Worm (Caenorhabditis elegans) whole organism, midembryonic: ENCODE measurements around the gene fbxb-108.

Source experiments
- T22C8.4 ChIP-seq: fragments of 200-800 bp; sonication (Bioruptor generic); IDR thresholded peaks from 2 replicates; pipeline ENCODE4 v1.3.6; 2022; ENCODE audit warnings: missing genetic modification characterization, missing compliant biosample characterization
- cog-1 ChIP-seq: sonication (generic microtip); optimal IDR thresholded peaks from 2 replicates; lab custom pipeline; 2016; ENCODE audit warnings: missing genetic modification characterization, missing compliant biosample characterization
- flt-1 ChIP-seq: fragments of 200-800 bp; sonication (Bioruptor generic); IDR thresholded peaks from 2 replicates; pipeline ENCODE4 v1.3.6; 2022; ENCODE audit warnings: missing genetic modification characterization, missing compliant biosample characterization
- klf-2 ChIP-seq: fragments of 200-800 bp; sonication (Bioruptor generic); conservative IDR thresholded peaks from 2 replicates; pipeline ENCODE4 v1.3.6; 2022; ENCODE audit warnings: missing genetic modification reagents, missing genetic modification characterization, missing compliant biosample characterization
- med-1 ChIP-seq: sonication (generic microtip); optimal IDR thresholded peaks from 2 replicates; lab custom pipeline; 2017; ENCODE audit warnings: missing genetic modification characterization, mild to moderate bottlenecking, missing compliant biosample characterization, antibody characterized with exemption, missing genetic modification reagents; ENCODE audit not compliant: insufficient read depth
- ref-1 ChIP-seq: fragments of 200-800 bp; sonication (Bioruptor generic); conservative IDR thresholded peaks from 2 replicates; pipeline ENCODE4 v1.3.6; 2022; ENCODE audit warnings: missing genetic modification reagents, missing genetic modification characterization, missing compliant biosample characterization
- tab-1 ChIP-seq: fragments of 200-800 bp; sonication (Bioruptor generic); IDR thresholded peaks from 2 replicates; pipeline ENCODE4 v1.3.6; 2022; ENCODE audit warnings: missing genetic modification characterization, missing compliant biosample characterization
- ztf-23 ChIP-seq: fragments of 200-800 bp; sonication (Bioruptor generic); IDR thresholded peaks from 2 replicates; pipeline ENCODE4 v1.3.6; 2022; ENCODE audit warnings: missing genetic modification reagents, missing genetic modification characterization, missing compliant biosample characterization
- ztf-29 ChIP-seq: fragments of 200-800 bp; sonication (Bioruptor generic); IDR thresholded peaks from 2 replicates; pipeline ENCODE4 v1.3.6; 2022; ENCODE audit warnings: missing genetic modification reagents, missing genetic modification characterization, missing compliant biosample characterization

Gene fbxb-108

ce11 chrII:2752999-2753398 is 11.8 kb upstream of the fbxb-108 start, which contains the start of gene F29A7.3:
F29A7.3 (plus strand) TSS chrII:2753299.
- no peak for TF ChIP-seq flt-1 (GFP tag; lab: Robert Waterston, UW)
- no peak for TF ChIP-seq tab-1 (GFP tag; lab: Robert Waterston, UW)
- TF ChIP-seq ztf-23 (GFP tag; lab: Robert Waterston, UW) = no peak
- no peak for TF ChIP-seq med-1 (GFP tag; lab: Kevin White, UChicago)
- TF ChIP-seq ztf-29 (GFP tag; lab: Robert Waterston, UW) = no peak
- no peak for TF ChIP-seq ref-1
- TF ChIP-seq klf-2 = no peak
- TF ChIP-seq cog-1 (tag; lab: Kevin White, UChicago) = no peak
- no peak for TF ChIP-seq T22C8.4 (GFP tag; lab: Robert Waterston, UW)

ce11 chrII:2754595-2754994 is 10.2 kb upstream of the fbxb-108 start:
- TF ChIP-seq ztf-23 (GFP tag; lab: Robert Waterston, UW) (no peak), flt-1 (GFP tag; lab: Robert Waterston, UW) (no peak), med-1 (GFP tag; lab: Kevin White, UChicago) (no peak), ref-1 (no peak), klf-2 (no peak), ztf-29 (GFP tag; lab: Robert Waterston, UW) (no peak), T22C8.4 (GFP tag; lab: Robert Waterston, UW) (no peak)

ce11 chrII:2756351-2756750 is 8.4 kb upstream of the fbxb-108 start:
- TF ChIP-seq tab-1 (GFP tag; lab: Robert Waterston, UW) (no peak), ref-1 (no peak), cog-1 (tag; lab: Kevin White, UChicago) (no peak), flt-1 (GFP tag; lab: Robert Waterston, UW) (no peak), ztf-23 (GFP tag; lab: Robert Waterston, UW) (no peak), med-1 (GFP tag; lab: Kevin White, UChicago) (no peak), ztf-29 (GFP tag; lab: Robert Waterston, UW) (no peak), T22C8.4 (GFP tag; lab: Robert Waterston, UW) (no peak), klf-2 (no peak)

- TF ChIP-seq cog-1 (tag; lab: Kevin White, UChicago) (no peak), flt-1 (GFP tag; lab: Robert Waterston, UW) (no peak), ztf-23 (GFP tag; lab: Robert Waterston, UW) (no peak)
Observed at ce11 chrII:2757954-2758353, 6.8 kb upstream of the fbxb-108 start, which contains the start of gene F29A7.8. F29A7.8 (minus strand) TSS chrII:2758054.

- no peak for TF ChIP-seq cog-1 (tag; lab: Kevin White, UChicago)
- TF ChIP-seq T22C8.4 (GFP tag; lab: Robert Waterston, UW) = peak; percentile 18; the same call in 1 of the 2 replicates
Observed at ce11 chrII:2758476-2758875, 6.3 kb upstream of the fbxb-108 start, which contains the start of gene fbxb-107. fbxb-107 (plus strand) TSS chrII:2758772.

ce11 chrII:2762108-2762507 is 2.7 kb upstream of the fbxb-108 start, which contains the start of gene fbxb-106:
fbxb-106 (plus strand) TSS chrII:2762408.
- no peak for TF ChIP-seq ztf-23 (GFP tag; lab: Robert Waterston, UW)
- no peak for TF ChIP-seq ref-1
- TF ChIP-seq tab-1 (GFP tag; lab: Robert Waterston, UW) = no peak
- no peak for TF ChIP-seq klf-2
- no peak for TF ChIP-seq ztf-29 (GFP tag; lab: Robert Waterston, UW)
- no peak for TF ChIP-seq med-1 (GFP tag; lab: Kevin White, UChicago)
- TF ChIP-seq T22C8.4 (GFP tag; lab: Robert Waterston, UW) = no peak
- no peak for TF ChIP-seq flt-1 (GFP tag; lab: Robert Waterston, UW)
- no peak for TF ChIP-seq cog-1 (tag; lab: Kevin White, UChicago)

- TF ChIP-seq ref-1 = no peak
- 0 out of 2 replicates have a peak, but pooled peaks have one; percentile 5 for TF ChIP-seq klf-2
Observed at ce11 chrII:2766331-2766730, 1.6 kb downstream of the fbxb-108 start, which contains the start of gene F08D12.15. F08D12.15 (plus strand) TSS chrII:2766631.

- TF ChIP-seq klf-2 = no peak
- TF ChIP-seq flt-1 (GFP tag; lab: Robert Waterston, UW) = no peak
- no peak for TF ChIP-seq ref-1
- TF ChIP-seq tab-1 (GFP tag; lab: Robert Waterston, UW) = no peak
- TF ChIP-seq T22C8.4 (GFP tag; lab: Robert Waterston, UW) = no peak
- TF ChIP-seq ztf-29 (GFP tag; lab: Robert Waterston, UW) = no peak
- no peak for TF ChIP-seq med-1 (GFP tag; lab: Kevin White, UChicago)
- no peak for TF ChIP-seq cog-1 (tag; lab: Kevin White, UChicago)
- no peak for TF ChIP-seq ztf-23 (GFP tag; lab: Robert Waterston, UW)
Observed at ce11 chrII:2769021-2769420, 4.3 kb downstream of the fbxb-108 start, which contains the start of gene F08D12.7. F08D12.7 (minus strand) TSS chrII:2769121.

ce11 chrII:2770788-2771187 is 6.0 kb downstream of the fbxb-108 start, which contains the start of gene fbxb-105:
fbxb-105 (minus strand) TSS chrII:2770888.
- no peak for TF ChIP-seq klf-2
- no peak for TF ChIP-seq ztf-29 (GFP tag; lab: Robert Waterston, UW)
- no peak for TF ChIP-seq T22C8.4 (GFP tag; lab: Robert Waterston, UW)
- no peak for TF ChIP-seq ref-1
- TF ChIP-seq ztf-23 (GFP tag; lab: Robert Waterston, UW) = no peak
- TF ChIP-seq med-1 (GFP tag; lab: Kevin White, UChicago) = no peak
- TF ChIP-seq flt-1 (GFP tag; lab: Robert Waterston, UW) = no peak
- no peak for TF ChIP-seq cog-1 (tag; lab: Kevin White, UChicago)
- no peak for TF ChIP-seq tab-1 (GFP tag; lab: Robert Waterston, UW)

- TF ChIP-seq ref-1 = no peak
Observed at ce11 chrII:2772166-2772565, 7.4 kb downstream of the fbxb-108 start, which contains the start of gene sdz-10. sdz-10 (minus strand) TSS chrII:2772266.
